Fruit fly (Drosophila melanogaster): ENCODE data around the gene Mad.

DNA sequence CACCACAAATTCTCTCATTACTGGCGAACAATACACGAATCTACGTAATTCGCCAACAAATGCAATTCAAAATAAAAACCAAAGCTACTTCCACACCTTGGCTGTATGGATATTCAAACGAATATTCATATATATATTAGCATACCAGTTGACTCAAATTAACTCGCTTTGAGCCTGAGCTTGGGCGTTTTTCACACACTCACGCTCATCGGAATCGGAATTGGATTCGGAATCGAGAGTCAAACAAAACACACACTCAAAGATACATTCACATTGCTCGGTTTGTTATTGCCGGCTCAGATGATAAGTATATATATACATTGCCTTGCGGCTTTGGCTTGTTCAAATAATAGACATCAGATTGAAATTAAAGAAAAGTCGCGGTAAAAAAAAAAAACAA, 37.2 kb downstream of the Mad start:
- TF ChIP-seq Myc (optimal IDR thresholded peaks at IDR 0.05) (no peak), psq (optimal IDR thresholded peaks at IDR 0.05) (no peak), Sin3A (optimal IDR thresholded peaks at IDR 0.05) (no peak), h (optimal IDR thresholded peaks at IDR 0.05) (no peak), ttk (optimal IDR thresholded peaks at IDR 0.05) (no peak), insv (optimal IDR thresholded peaks at IDR 0.05) (no peak)
